Fruit fly (Drosophila melanogaster): ENCODE data around the gene CG4476.

dm6 chr3L:9182053-9182572 is 29.6 kb upstream of the CG4476 start, which contains the start of gene Rdl:
- TF ChIP-seq EcR (GFP tag; optimal IDR thresholded peaks at IDR 0.05) (no peak), Pif1B (GFP tag; optimal IDR thresholded peaks at IDR 0.05) (no peak), CG8301 (tag; optimal IDR thresholded peaks at IDR 0.05) (no peak), CG14655 (GFP tag; optimal IDR thresholded peaks at IDR 0.05) (no peak), CG17806 (tag; optimal IDR thresholded peaks at IDR 0.05) (no peak), CG13204 (GFP tag; optimal IDR thresholded peaks at IDR 0.05) (no peak), Ets98B (GFP tag; IDR thresholded peaks at IDR 0.05) (no peak), CG12605 (GFP tag; IDR thresholded peaks at IDR 0.05) (no peak), rn (GFP tag; IDR thresholded peaks at IDR 0.05) (no peak), CG10348 (GFP tag; IDR thresholded peaks at IDR 0.05) (no peak), D1 (tag; optimal IDR thresholded peaks at IDR 0.05) (no peak)

Measured in whole organism, pupa.